Worm (Caenorhabditis elegans) whole organism, L3 larva: ENCODE results near the gene zipt-3.

Experiments
- R02D3.7 ChIP-seq: fragments of 150-350 bp; optimal IDR thresholded peaks from 2 replicates; lab custom pipeline; 2014; ENCODE audit warnings: missing biosample characterization, missing genetic modification characterization
- elt-2 ChIP-seq: sonication (generic microtip); optimal IDR thresholded peaks from 2 replicates; lab custom pipeline; 2016; ENCODE audit warnings: missing genetic modification reagents, mild to moderate bottlenecking, missing genetic modification characterization, missing compliant biosample characterization
- nhr-11 ChIP-seq: fragments of 150-350 bp; optimal IDR thresholded peaks from 2 replicates; lab custom pipeline; 2014; ENCODE audit warnings: missing biosample characterization, missing genetic modification characterization
- nhr-76 ChIP-seq: fragments of 150-350 bp; sonication (generic microtip); optimal IDR thresholded peaks from 5 replicates; lab custom pipeline; 2014; ENCODE audit warnings: missing biosample characterization, missing genetic modification characterization
- pqm-1 ChIP-seq: fragments of 150-350 bp; optimal IDR thresholded peaks from 2 replicates; lab custom pipeline; 2017; ENCODE audit warnings: missing biosample characterization, missing genetic modification characterization, inconsistent platforms
- snpc-4 ChIP-seq: fragments of 150-350 bp; optimal IDR thresholded peaks from 2 replicates; lab custom pipeline; 2014; ENCODE audit warnings: missing biosample characterization, missing genetic modification characterization
- ztf-4 ChIP-seq: fragments of 150-350 bp; optimal IDR thresholded peaks from 2 replicates; lab custom pipeline; 2014; ENCODE audit warnings: missing biosample characterization, missing genetic modification characterization

DNA sequence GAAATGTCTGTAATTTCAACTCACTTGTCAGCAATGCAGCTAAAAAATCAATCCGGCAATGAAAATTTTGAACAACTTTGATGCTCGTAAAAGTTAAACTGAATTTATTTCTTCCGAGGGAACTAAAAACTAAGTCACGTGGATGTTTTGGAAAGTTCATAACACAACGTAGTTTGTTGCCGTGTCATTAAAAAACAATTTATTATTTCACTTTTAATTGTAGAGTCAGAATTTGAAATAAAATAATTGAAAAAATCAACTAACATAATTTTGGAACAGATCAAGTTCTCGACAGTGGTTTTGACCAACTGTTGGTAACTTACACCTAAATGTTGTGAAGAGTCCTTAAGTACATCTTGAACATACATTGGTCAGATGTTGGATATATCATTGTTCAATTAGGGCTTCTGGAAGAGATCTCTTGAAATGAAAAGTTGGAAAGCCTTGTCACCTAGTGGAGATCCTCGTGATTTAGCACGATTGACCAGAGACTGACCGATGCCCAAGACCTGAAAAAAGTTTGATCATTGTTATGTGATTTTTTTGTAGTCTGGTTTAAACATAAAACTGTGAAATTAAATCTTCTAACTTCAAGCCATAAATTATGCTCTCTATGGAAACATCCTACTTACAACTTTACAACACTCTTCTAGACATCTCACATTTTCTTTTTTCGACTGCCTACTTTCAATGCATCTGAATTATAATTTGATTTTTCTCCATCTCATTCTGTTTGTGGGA lies 12.6 kb downstream of the zipt-3 start, which contains the start of the genes C18A3.7 and C18A3.11:
- TF ChIP-seq nhr-76 (tag; lab: Kevin White, UChicago) = no peak
- no peak for TF ChIP-seq ztf-4 (tag; lab: Kevin White, UChicago)
- TF ChIP-seq R02D3.7 (tag; lab: Kevin White, UChicago) = no peak
- no peak for TF ChIP-seq nhr-11 (tag; lab: Kevin White, UChicago)
- TF ChIP-seq snpc-4 (tag; lab: Kevin White, UChicago) = no peak
- no peak for TF ChIP-seq elt-2 (tag; lab: Kevin White, UChicago)
- no peak for TF ChIP-seq pqm-1
